Fruit fly (Drosophila melanogaster) whole organism, embryonic: ENCODE data around the gene CG11581.

Source experiments
- CG10543 ChIP-seq: fragments of 200-800 bp; sonication (Bioruptor generic); optimal IDR thresholded peaks from 3 replicates; lab custom pipeline; 2017; ENCODE audit warnings: missing biosample characterization, mild to moderate bottlenecking, missing genetic modification characterization, moderate library complexity
- CG11085 ChIP-seq: fragments of 200-800 bp; sonication (Bioruptor generic); IDR thresholded peaks from 2 replicates; pipeline ENCODE4 v1.3.6; 2022; ENCODE audit warnings: missing biosample characterization, missing genetic modification characterization
- CG11504 ChIP-seq: fragments of 200-800 bp; sonication (Bioruptor generic); optimal IDR thresholded peaks from 3 replicates; lab custom pipeline; 2019; ENCODE audit warnings: missing biosample characterization, mild to moderate bottlenecking, missing genetic modification characterization, moderate library complexity
- CG11560 ChIP-seq: fragments of 200-800 bp; sonication (Bioruptor generic); IDR thresholded peaks from 3 replicates; pipeline ENCODE4 v1.3.6; 2022; ENCODE audit warnings: missing biosample characterization, missing genetic modification characterization
- CG12391 ChIP-seq: fragments of 200-800 bp; sonication (Bioruptor generic); optimal IDR thresholded peaks from 3 replicates; lab custom pipeline; 2018; ENCODE audit warnings: missing biosample characterization, mild to moderate bottlenecking, missing genetic modification characterization, moderate library complexity
- CG13296 ChIP-seq: fragments of 200-800 bp; sonication (Bioruptor generic); optimal IDR thresholded peaks from 3 replicates; lab custom pipeline; 2018; ENCODE audit warnings: missing biosample characterization, mild to moderate bottlenecking, missing genetic modification characterization
- CG15073 ChIP-seq: fragments of 200-800 bp; sonication (Bioruptor generic); optimal IDR thresholded peaks from 2 replicates; lab custom pipeline; 2016; ENCODE audit warnings: missing biosample characterization, missing genetic modification characterization
- CG15601 ChIP-seq: fragments of 200-800 bp; sonication (Bioruptor generic); optimal IDR thresholded peaks from 3 replicates; lab custom pipeline; 2019; ENCODE audit warnings: missing biosample characterization, mild to moderate bottlenecking, missing genetic modification characterization, moderate library complexity
- CG1602 ChIP-seq: fragments of 200-800 bp; sonication (Bioruptor generic); optimal IDR thresholded peaks from 3 replicates; lab custom pipeline; 2016; ENCODE audit warnings: missing biosample characterization, missing genetic modification characterization
- CG17328 ChIP-seq: fragments of 200-800 bp; sonication (Bioruptor generic); IDR thresholded peaks from 2 replicates; pipeline ENCODE4 v1.3.6; 2022; ENCODE audit warnings: missing biosample characterization, missing genetic modification characterization
- CG17568 ChIP-seq: fragments of 200-800 bp; sonication (Bioruptor generic); optimal IDR thresholded peaks from 2 replicates; lab custom pipeline; 2018; ENCODE audit warnings: missing biosample characterization, mild to moderate bottlenecking, missing genetic modification characterization, moderate library complexity
- CG18599 ChIP-seq: fragments of 200-800 bp; sonication (Bioruptor generic); optimal IDR thresholded peaks from 3 replicates; lab custom pipeline; 2017; ENCODE audit warnings: missing biosample characterization, missing genetic modification characterization, mild to moderate bottlenecking, moderate library complexity, missing genetic modification reagents
- CG32532 ChIP-seq: fragments of 200-800 bp; sonication (Bioruptor generic); IDR thresholded peaks from 2 replicates; pipeline ENCODE4 v1.3.6; 2022; ENCODE audit warnings: missing biosample characterization, missing genetic modification characterization
- CG34376 ChIP-seq: fragments of 200-800 bp; sonication (Bioruptor generic); optimal IDR thresholded peaks from 2 replicates; lab custom pipeline; 2018; ENCODE audit warnings: missing biosample characterization, mild to moderate bottlenecking, missing genetic modification characterization
- CG3847 ChIP-seq: fragments of 200-800 bp; sonication (Bioruptor generic); IDR thresholded peaks from 2 replicates; pipeline ENCODE4 v1.3.6; 2022; ENCODE audit warnings: missing biosample characterization, missing genetic modification characterization
- CG3995 ChIP-seq: fragments of 200-800 bp; sonication (Bioruptor generic); optimal IDR thresholded peaks from 3 replicates; lab custom pipeline; 2016; ENCODE audit warnings: missing biosample characterization, missing genetic modification characterization
- CG5180 ChIP-seq: fragments of 200-800 bp; sonication (Bioruptor generic); optimal IDR thresholded peaks from 3 replicates; lab custom pipeline; 2017; ENCODE audit warnings: missing biosample characterization, missing genetic modification characterization, mild to moderate bottlenecking, moderate library complexity, missing genetic modification reagents
- CG6175 ChIP-seq: fragments of 200-800 bp; sonication (Bioruptor generic); IDR thresholded peaks from 3 replicates; pipeline ENCODE4 v1.3.6; 2022; ENCODE audit warnings: missing biosample characterization, missing genetic modification characterization
- CG6765 ChIP-seq: fragments of 200-800 bp; sonication (Bioruptor generic); optimal IDR thresholded peaks from 3 replicates; lab custom pipeline; 2017; ENCODE audit warnings: missing biosample characterization, mild to moderate bottlenecking, missing genetic modification characterization
- CG9727 ChIP-seq: fragments of 200-800 bp; sonication (Bioruptor generic); optimal IDR thresholded peaks from 3 replicates; lab custom pipeline; 2017; ENCODE audit warnings: missing biosample characterization, mild to moderate bottlenecking, missing genetic modification characterization
- CoRest ChIP-seq: fragments of 200-800 bp; sonication (Bioruptor generic); optimal IDR thresholded peaks from 3 replicates; lab custom pipeline; 2018; ENCODE audit warnings: missing biosample characterization, mild to moderate bottlenecking, missing genetic modification characterization, moderate library complexity
- ERR ChIP-seq: fragments of 200-800 bp; sonication (Bioruptor generic); optimal IDR thresholded peaks from 2 replicates; lab custom pipeline; 2016; ENCODE audit warnings: missing biosample characterization, missing genetic modification characterization
- Fer1 ChIP-seq: fragments of 200-800 bp; sonication (Bioruptor generic); optimal IDR thresholded peaks from 2 replicates; lab custom pipeline; 2017; ENCODE audit warnings: missing biosample characterization, mild to moderate bottlenecking, missing genetic modification characterization
- Hr3 ChIP-seq: fragments of 200-800 bp; sonication (Bioruptor generic); optimal IDR thresholded peaks from 3 replicates; lab custom pipeline; 2016; ENCODE audit warnings: missing biosample characterization, missing genetic modification characterization
- Kr ChIP-seq: fragments of 200-800 bp; sonication (Bioruptor generic); optimal IDR thresholded peaks from 2 replicates; lab custom pipeline; 2017; ENCODE audit warnings: missing biosample characterization, mild to moderate bottlenecking, missing genetic modification characterization
- Mad ChIP-seq: fragments of 200-800 bp; sonication (Bioruptor generic); optimal IDR thresholded peaks from 2 replicates; lab custom pipeline; 2016; ENCODE audit warnings: missing biosample characterization, missing genetic modification characterization
- Meics ChIP-seq: fragments of 200-800 bp; sonication (Bioruptor generic); optimal IDR thresholded peaks from 2 replicates; lab custom pipeline; 2017; ENCODE audit warnings: missing biosample characterization, mild to moderate bottlenecking, missing genetic modification characterization
- Xbp1 ChIP-seq: fragments of 200-800 bp; sonication (Bioruptor generic); optimal IDR thresholded peaks from 3 replicates; lab custom pipeline; 2016; ENCODE audit warnings: missing biosample characterization, mild to moderate bottlenecking, missing genetic modification characterization
- Xrp1 ChIP-seq: fragments of 200-800 bp; sonication (Bioruptor generic); IDR thresholded peaks from 2 replicates; pipeline ENCODE4 v1.3.6; 2022; ENCODE audit warnings: missing biosample characterization, missing genetic modification characterization
- abd-A ChIP-seq: fragments of 200-800 bp; sonication (Bioruptor generic); optimal IDR thresholded peaks from 3 replicates; lab custom pipeline; 2019; ENCODE audit warnings: missing biosample characterization, mild to moderate bottlenecking, missing genetic modification characterization, moderate library complexity
- br ChIP-seq: fragments of >200 bp; optimal IDR thresholded peaks from 2 replicates; lab custom pipeline; 2017
- cato ChIP-seq: fragments of 200-800 bp; sonication (Bioruptor generic); optimal IDR thresholded peaks from 2 replicates; lab custom pipeline; 2016; ENCODE audit warnings: missing biosample characterization, missing genetic modification characterization, borderline replicate concordance
- chn ChIP-seq: fragments of 200-800 bp; sonication (Bioruptor generic); optimal IDR thresholded peaks from 2 replicates; lab custom pipeline; 2016; ENCODE audit warnings: missing biosample characterization, missing genetic modification characterization
- ci ChIP-seq: fragments of 200-800 bp; sonication (Bioruptor generic); IDR thresholded peaks from 3 replicates; pipeline ENCODE4 v1.3.6; 2022; ENCODE audit warnings: missing biosample characterization, missing genetic modification characterization
- dan ChIP-seq: fragments of 200-800 bp; sonication (Bioruptor generic); IDR thresholded peaks from 2 replicates; pipeline ENCODE4 v1.3.6; 2022; ENCODE audit warnings: missing biosample characterization, missing genetic modification characterization
- dimm ChIP-seq: fragments of 200-800 bp; sonication (Bioruptor generic); IDR thresholded peaks from 2 replicates; pipeline ENCODE4 v1.3.6; 2022; ENCODE audit warnings: missing biosample characterization, missing genetic modification characterization
- ewg ChIP-seq: fragments of 200-800 bp; sonication (Bioruptor generic); optimal IDR thresholded peaks from 3 replicates; lab custom pipeline; 2017; ENCODE audit warnings: mild to moderate bottlenecking, missing biosample characterization, missing genetic modification reagents, missing genetic modification characterization
- gsb-n ChIP-seq: fragments of 200-800 bp; sonication (Bioruptor generic); optimal IDR thresholded peaks from 3 replicates; lab custom pipeline; 2018; ENCODE audit warnings: missing biosample characterization, mild to moderate bottlenecking, missing genetic modification characterization
- ind ChIP-seq: fragments of 200-800 bp; sonication (Bioruptor generic); optimal IDR thresholded peaks from 3 replicates; lab custom pipeline; 2016; ENCODE audit warnings: missing biosample characterization, missing genetic modification characterization
- lilli ChIP-seq: fragments of 200-800 bp; sonication (Bioruptor generic); optimal IDR thresholded peaks from 3 replicates; lab custom pipeline; 2016; ENCODE audit warnings: missing biosample characterization, missing genetic modification characterization
- nau ChIP-seq: fragments of 200-800 bp; sonication (Bioruptor generic); optimal IDR thresholded peaks from 3 replicates; lab custom pipeline; 2017; ENCODE audit warnings: missing biosample characterization, mild to moderate bottlenecking, missing genetic modification characterization, missing genetic modification reagents
- prd ChIP-seq, 3 experiments: fragments of >200 bp in 2 of 3; fragments of 200-800 bp in 1 of 3; sonication (Bioruptor generic) in 1 of 3; optimal IDR thresholded peaks in 2 of 3; IDR thresholded peaks in 1 of 3; 2 replicates in 2 of 3; 3 replicates in 1 of 3; pipeline versions ENCODE4 v1.3.6 to Lab custom; 2017 to 2022; ENCODE audit warnings: missing biosample characterization in 1 of 3, missing genetic modification characterization in 1 of 3
- rib ChIP-seq: fragments of 200-800 bp; sonication (Bioruptor generic); IDR thresholded peaks from 2 replicates; pipeline ENCODE4 v1.3.6; 2022; ENCODE audit warnings: missing biosample characterization, missing genetic modification characterization
- sim ChIP-seq: fragments of 200-800 bp; sonication (Bioruptor generic); IDR thresholded peaks from 2 replicates; pipeline ENCODE4 v1.3.6; 2022; ENCODE audit warnings: missing biosample characterization, missing genetic modification characterization
- slbo ChIP-seq: fragments of 200-800 bp; sonication (Bioruptor generic); IDR thresholded peaks from 2 replicates; pipeline ENCODE4 v1.3.6; 2022; ENCODE audit warnings: missing biosample characterization, missing genetic modification characterization
- vfl ChIP-seq: fragments of 200-800 bp; sonication (Bioruptor generic); optimal IDR thresholded peaks from 2 replicates; lab custom pipeline; 2016; ENCODE audit warnings: missing biosample characterization, missing genetic modification characterization

CG11581 gene

DNA sequence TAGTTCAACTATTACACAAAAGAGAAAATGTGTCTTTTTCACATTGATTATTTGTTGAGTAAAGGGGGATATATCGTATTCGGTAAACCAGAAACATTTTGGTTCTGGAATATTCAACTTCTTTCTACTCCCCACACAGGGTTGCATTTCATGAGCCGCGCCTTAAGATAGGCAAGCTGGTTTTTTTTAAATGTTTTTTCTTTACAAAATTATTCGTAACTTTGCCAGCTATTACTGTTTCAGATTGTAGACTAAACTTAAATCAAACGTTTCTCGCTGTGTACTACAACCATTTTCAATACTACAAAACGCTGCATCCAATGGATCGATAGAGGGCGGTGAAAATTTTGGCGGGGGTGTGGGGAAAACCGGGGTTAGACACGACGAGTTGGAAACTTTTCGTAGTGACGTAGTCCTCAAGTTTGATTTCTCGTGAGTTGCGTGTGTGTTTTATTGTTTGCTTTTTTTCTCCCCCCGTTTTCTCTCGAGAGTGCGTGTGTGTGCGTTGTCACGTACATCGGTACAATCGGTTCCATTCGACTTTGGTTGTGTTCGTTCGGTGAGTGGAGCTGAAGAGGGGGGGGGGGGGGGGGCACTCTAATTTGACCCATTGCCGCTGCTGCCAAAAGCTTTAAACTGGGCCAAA is 36.9 kb downstream of the CG11581 start (continued):
- TF ChIP-seq CG10543: peak; percentile 7
- peak; percentile 65 for TF ChIP-seq CG11504 (tag; lab: Kevin White, UChicago)
- peak; percentile 4 for TF ChIP-seq CG9727
- no peak for TF ChIP-seq CG15073 (GFP tag; lab: Kevin White, UChicago)
- TF ChIP-seq CG3995 (GFP tag; lab: Kevin White, UChicago): no peak
- peak; percentile 48; the same call in 1 of the 2 replicates for TF ChIP-seq slbo (GFP tag; lab: Robert Waterston, UW)
- TF ChIP-seq dimm (GFP tag; lab: Robert Waterston, UW): no peak
- peak; percentile 7 for TF ChIP-seq ewg (GFP tag; lab: Kevin White, UChicago)
- TF ChIP-seq CG3847 (GFP tag; lab: Robert Waterston, UW): no peak
- TF ChIP-seq Xrp1 (GFP tag; lab: Robert Waterston, UW): peak; percentile 55
- TF ChIP-seq CoRest (tag; lab: Kevin White, UChicago): peak; percentile 50
- peak; percentile 28 for TF ChIP-seq CG18599 (GFP tag; lab: Kevin White, UChicago)
- TF ChIP-seq lilli (GFP tag; lab: Kevin White, UChicago): peak; percentile 32
- peak; percentile 10 for TF ChIP-seq CG1602
- no peak for TF ChIP-seq vfl (GFP tag; lab: Kevin White, UChicago)
- TF ChIP-seq CG12391 (tag; lab: Kevin White, UChicago): peak; percentile 47
- TF ChIP-seq ci (GFP tag; lab: Robert Waterston, UW): 0 out of 3 replicates have a peak, but pooled peaks have one; percentile 31
- TF ChIP-seq abd-A (tag; lab: Kevin White, UChicago): peak; percentile 53
- TF ChIP-seq CG17568 (GFP tag; lab: Kevin White, UChicago): peak; percentile 24
- TF ChIP-seq CG13296 (GFP tag; lab: Kevin White, UChicago): peak; percentile 9
- TF ChIP-seq CG17328 (GFP tag; lab: Robert Waterston, UW): 0 out of 2 replicates have a peak, but pooled peaks have one; percentile 8
- no peak for TF ChIP-seq rib (GFP tag; lab: Robert Waterston, UW)
- TF ChIP-seq CG6175: peak; percentile 32; the same call in 1 of the 3 replicates
- TF ChIP-seq CG15601 (tag; lab: Kevin White, UChicago): peak; percentile 45

DNA sequence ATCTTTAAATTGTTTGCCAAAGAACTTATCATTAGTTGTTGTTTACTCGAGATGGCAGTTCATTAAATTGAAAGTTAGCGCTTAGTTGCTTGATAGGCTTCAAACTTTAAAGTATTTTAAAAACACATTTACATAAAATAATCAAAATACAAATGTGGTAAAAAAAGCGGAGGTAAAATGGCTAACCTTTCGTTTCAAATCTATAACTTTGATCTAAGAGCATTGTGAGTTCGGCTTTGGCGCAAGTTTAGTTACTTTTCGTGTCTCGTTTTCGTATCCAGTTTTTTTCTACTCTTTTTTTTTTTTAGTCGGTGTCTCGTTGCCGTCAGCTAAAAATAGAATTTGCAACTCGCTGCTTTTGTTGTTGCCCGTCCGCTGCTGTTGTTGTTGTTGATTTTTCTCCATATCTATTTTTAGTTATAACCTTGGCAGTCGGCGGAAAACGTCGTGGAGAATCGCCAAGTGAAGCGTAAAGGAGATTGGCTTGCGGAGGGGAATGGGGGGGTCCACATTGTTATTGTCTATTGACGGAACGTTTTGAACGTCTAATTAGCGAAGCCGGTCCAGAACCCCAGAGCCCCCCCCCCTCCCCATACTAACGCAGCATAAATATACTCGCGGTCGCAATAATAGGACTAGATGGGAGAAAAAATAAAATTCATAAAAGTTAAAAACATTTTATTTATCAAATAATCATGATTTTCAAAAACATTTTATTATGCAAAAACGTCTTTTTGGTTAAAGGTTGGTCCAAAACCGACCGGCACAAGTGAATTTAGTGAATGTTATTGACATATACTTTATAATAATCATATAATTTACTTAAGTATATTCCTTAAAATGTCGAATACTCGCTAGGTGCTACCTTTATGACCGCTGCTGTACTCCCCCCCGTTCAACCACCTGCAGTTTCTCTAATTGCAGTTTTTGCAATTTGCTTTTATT is 38.1 kb downstream of the CG11581 start:
- TF ChIP-seq chn (GFP tag; lab: Kevin White, UChicago) (no peak), prd (optimal IDR thresholded peaks at IDR 0.05; lab: Kevin White, UChicago) (no peak), prd (GFP tag; IDR thresholded peaks at IDR 0.05; lab: Robert Waterston, UW) (peak; percentile 63; the same call in 2 of the 3 replicates), CG3847 (GFP tag; lab: Robert Waterston, UW) (peak; percentile 48), CG11560 (peak; percentile 26; the same call in 1 of the 3 replicates), Meics (GFP tag; lab: Kevin White, UChicago) (peak; percentile 57), ind (peak; percentile 24), Hr3 (GFP tag; lab: Kevin White, UChicago) (peak; percentile 2), gsb-n (tag; lab: Kevin White, UChicago) (no peak), ERR (GFP tag; lab: Kevin White, UChicago) (no peak), CG12391 (tag; lab: Kevin White, UChicago) (peak; percentile 28), Mad (GFP tag; lab: Kevin White, UChicago) (no peak), CG32532 (peak; percentile 70), br (lab: Kevin White, UChicago) (no peak), Xbp1 (peak; percentile 13), CG3995 (GFP tag; lab: Kevin White, UChicago) (no peak), nau (no peak), CG5180 (GFP tag; lab: Kevin White, UChicago) (peak; percentile 20), cato (GFP tag; lab: Kevin White, UChicago) (no peak), CG34376 (GFP tag; lab: Kevin White, UChicago) (no peak), dan (GFP tag; lab: Robert Waterston, UW) (no peak), Fer1 (GFP tag; lab: Kevin White, UChicago) (peak; percentile 58), CG11085 (GFP tag; lab: Robert Waterston, UW) (no peak), sim (GFP tag; lab: Robert Waterston, UW) (no peak), CG6765 (GFP tag; lab: Kevin White, UChicago) (peak; percentile 50), Kr (GFP tag; lab: Kevin White, UChicago) (no peak)
